Worm (Caenorhabditis elegans) whole organism, young adult: ENCODE measurements around the gene polh-1.

Experiments used
- B0035.1 ChIP-seq: sonication (generic microtip); optimal IDR thresholded peaks from 2 replicates; lab custom pipeline; 2016; ENCODE audit warnings: missing genetic modification characterization, mild to moderate bottlenecking, missing compliant biosample characterization, missing genotype, missing genetic modification reagents
- F49E8.2 ChIP-seq: sonication (generic microtip); optimal IDR thresholded peaks from 3 replicates; lab custom pipeline; 2017; ENCODE audit warnings: missing genetic modification characterization, mild to moderate bottlenecking, missing compliant biosample characterization, antibody characterized with exemption, moderate library complexity; ENCODE audit not compliant: insufficient read depth
- F57A8.1 ChIP-seq: fragments of 200-800 bp; sonication (Bioruptor generic); optimal IDR thresholded peaks from 2 replicates; lab custom pipeline; 2018; ENCODE audit warnings: mild to moderate bottlenecking, missing genetic modification characterization, moderate library complexity, missing compliant biosample characterization
- Y53F4B.3 ChIP-seq: fragments of 200-800 bp; sonication (Bioruptor generic); IDR thresholded peaks from 2 replicates; pipeline ENCODE4 v1.3.6; 2022; ENCODE audit warnings: missing genetic modification reagents, missing genetic modification characterization, missing compliant biosample characterization
- Y53G8AR.9 ChIP-seq: fragments of 200-800 bp; sonication (Bioruptor generic); conservative IDR thresholded peaks from 2 replicates; pipeline ENCODE4 v1.3.6; 2022; ENCODE audit warnings: missing genetic modification reagents, missing genetic modification characterization, missing compliant biosample characterization
- Y56A3A.18 ChIP-seq: fragments of 200-800 bp; sonication (Bioruptor generic); IDR thresholded peaks from 2 replicates; pipeline ENCODE4 v1.3.6; 2022; ENCODE audit warnings: missing genetic modification reagents, missing genetic modification characterization, missing compliant biosample characterization
- Y95B8A.8 ChIP-seq: fragments of 200-800 bp; sonication (Bioruptor generic); IDR thresholded peaks from 2 replicates; pipeline ENCODE4 v1.3.6; 2022; ENCODE audit warnings: missing genetic modification reagents, missing genetic modification characterization, missing compliant biosample characterization
- attf-5 ChIP-seq: fragments of 200-800 bp; sonication (Bioruptor generic); optimal IDR thresholded peaks from 2 replicates; lab custom pipeline; 2018; ENCODE audit warnings: mild to moderate bottlenecking, missing genetic modification characterization, missing compliant biosample characterization
- bed-2 ChIP-seq: fragments of 200-800 bp; sonication (Bioruptor generic); IDR thresholded peaks from 2 replicates; pipeline ENCODE4 v1.3.6; 2022; ENCODE audit warnings: missing genetic modification reagents, missing genetic modification characterization, missing compliant biosample characterization
- ceh-100 ChIP-seq: fragments of 200-800 bp; sonication (Bioruptor generic); IDR thresholded peaks from 2 replicates; pipeline ENCODE4 v1.3.6; 2022; ENCODE audit warnings: missing genetic modification reagents, missing genetic modification characterization, missing compliant biosample characterization
- ceh-27 ChIP-seq: fragments of 200-800 bp; sonication (Bioruptor generic); optimal IDR thresholded peaks from 2 replicates; lab custom pipeline; 2018; ENCODE audit warnings: mild to moderate bottlenecking, missing genetic modification characterization, moderate library complexity, missing compliant biosample characterization
- ceh-58 ChIP-seq: fragments of 200-800 bp; sonication (Bioruptor generic); IDR thresholded peaks from 2 replicates; pipeline ENCODE4 v1.3.6; 2022; ENCODE audit warnings: missing genetic modification characterization, missing compliant biosample characterization
- ceh-79 ChIP-seq: sonication (generic microtip); optimal IDR thresholded peaks from 2 replicates; lab custom pipeline; 2017; ENCODE audit warnings: mild to moderate bottlenecking, missing genetic modification characterization, missing compliant biosample characterization
- dox-1 ChIP-seq: fragments of 200-800 bp; sonication (Bioruptor generic); IDR thresholded peaks from 2 replicates; pipeline ENCODE4 v1.3.6; 2022; ENCODE audit warnings: missing genetic modification reagents, missing genetic modification characterization, missing compliant biosample characterization
- egl-44 ChIP-seq: fragments of 200-800 bp; sonication (Bioruptor generic); IDR thresholded peaks from 2 replicates; pipeline ENCODE4 v1.3.6; 2022; ENCODE audit warnings: missing genetic modification reagents, missing genetic modification characterization, missing compliant biosample characterization
- egrh-3 ChIP-seq: fragments of 200-800 bp; sonication (Bioruptor generic); IDR thresholded peaks from 2 replicates; pipeline ENCODE4 v1.3.6; 2022; ENCODE audit warnings: missing genetic modification reagents, missing genetic modification characterization, missing compliant biosample characterization
- ekl-4 ChIP-seq: fragments of 200-800 bp; sonication (Bioruptor generic); IDR thresholded peaks from 2 replicates; pipeline ENCODE4 v1.3.6; 2022; ENCODE audit warnings: missing genetic modification reagents, missing genetic modification characterization, missing compliant biosample characterization
- gei-17 ChIP-seq: fragments of 200-800 bp; sonication (Bioruptor generic); optimal IDR thresholded peaks from 2 replicates; lab custom pipeline; 2018; ENCODE audit warnings: mild to moderate bottlenecking, missing genetic modification characterization, missing compliant biosample characterization
- him-1 ChIP-seq: sonication (generic microtip); optimal IDR thresholded peaks from 2 replicates; lab custom pipeline; 2016; ENCODE audit warnings: missing genotype, missing genetic modification reagents, missing genetic modification characterization, missing compliant biosample characterization
- hmg-20 ChIP-seq: fragments of 200-800 bp; sonication (Bioruptor generic); IDR thresholded peaks from 2 replicates; pipeline ENCODE4 v1.3.6; 2022; ENCODE audit warnings: missing genetic modification reagents, missing genetic modification characterization, missing compliant biosample characterization
- hsf-1 ChIP-seq: fragments of 200-800 bp; sonication (Bioruptor generic); IDR thresholded peaks from 2 replicates; pipeline ENCODE4 v1.3.6; 2022; ENCODE audit warnings: missing genetic modification reagents, missing genetic modification characterization, missing compliant biosample characterization
- let-526 ChIP-seq: fragments of 200-800 bp; sonication (Bioruptor generic); IDR thresholded peaks from 2 replicates; pipeline ENCODE4 v1.3.6; 2022; ENCODE audit warnings: missing genetic modification reagents, missing genetic modification characterization, missing compliant biosample characterization
- lin-26 ChIP-seq: fragments of 200-800 bp; sonication (Bioruptor generic); IDR thresholded peaks from 2 replicates; pipeline ENCODE4 v1.3.6; 2022; ENCODE audit warnings: missing genetic modification reagents, missing genetic modification characterization, missing compliant biosample characterization
- lin-35 ChIP-seq, 3 experiments: fragments of 150-350 bp in 2 of 3; sonication (generic microtip) in 1 of 3; optimal IDR thresholded peaks; 2 replicates each; lab custom pipeline; 2014 to 2018; ENCODE audit warnings: missing biosample characterization in 3 of 3, missing genetic modification characterization in 3 of 3, missing genetic modification reagents in 3 of 3
- lin-40 ChIP-seq: sonication (generic microtip); optimal IDR thresholded peaks from 2 replicates; lab custom pipeline; 2016; ENCODE audit warnings: missing genetic modification characterization, mild to moderate bottlenecking, missing compliant biosample characterization, missing genotype, missing genetic modification reagents
- lin-54 ChIP-seq: fragments of 200-800 bp; sonication (Bioruptor generic); optimal IDR thresholded peaks from 2 replicates; lab custom pipeline; 2018; ENCODE audit warnings: mild to moderate bottlenecking, missing genetic modification characterization, missing compliant biosample characterization
- madf-10 ChIP-seq: sonication (generic microtip); optimal IDR thresholded peaks from 2 replicates; lab custom pipeline; 2016; ENCODE audit warnings: mild to moderate bottlenecking, missing genetic modification characterization, missing compliant biosample characterization
- nhr-179 ChIP-seq: sonication (generic microtip); optimal IDR thresholded peaks from 2 replicates; lab custom pipeline; 2016; ENCODE audit warnings: mild to moderate bottlenecking, missing genetic modification characterization, missing compliant biosample characterization
- pha-4 ChIP-seq: fragments of 150-350 bp; sonication (generic microtip); optimal IDR thresholded peaks from 2 replicates; lab custom pipeline; 2014; ENCODE audit warnings: missing biosample characterization, missing genetic modification reagents, missing genetic modification characterization
- rcor-1 ChIP-seq: fragments of 200-800 bp; sonication (Bioruptor generic); IDR thresholded peaks from 2 replicates; pipeline ENCODE4 v1.3.6; 2022; ENCODE audit warnings: missing genetic modification reagents, missing genetic modification characterization, missing compliant biosample characterization
- rec-8 ChIP-seq, 2 experiments: sonication (generic microtip); optimal IDR thresholded peaks; 2 replicates each; lab custom pipeline; 2016; ENCODE audit warnings: mild to moderate bottlenecking in 2 of 2, missing genetic modification characterization in 2 of 2, missing genetic modification reagents in 2 of 2, missing genotype in 2 of 2, missing biosample characterization in 1 of 2, missing compliant biosample characterization in 1 of 2, moderate library complexity in 1 of 2
- repo-1 ChIP-seq: sonication (generic microtip); optimal IDR thresholded peaks from 2 replicates; lab custom pipeline; 2017; ENCODE audit warnings: mild to moderate bottlenecking, missing genetic modification characterization, missing compliant biosample characterization
- rpc-1 ChIP-seq, 2 experiments: fragments of 150-350 bp in 1 of 2; sonication (generic microtip) in 1 of 2; optimal IDR thresholded peaks; 2 replicates each; lab custom pipeline; 2014 to 2018; ENCODE audit warnings: missing biosample characterization in 1 of 2, missing genetic modification characterization in 1 of 2, missing genetic modification reagents in 1 of 2, missing genotype in 1 of 2
- snpc-1.1 ChIP-seq: sonication (generic microtip); optimal IDR thresholded peaks from 2 replicates; lab custom pipeline; 2017; ENCODE audit warnings: missing genetic modification characterization, mild to moderate bottlenecking, missing compliant biosample characterization, antibody characterized with exemption, moderate library complexity, missing genotype, missing genetic modification reagents; ENCODE audit not compliant: insufficient read depth
- snpc-1.3 ChIP-seq: sonication (generic microtip); optimal IDR thresholded peaks from 2 replicates; lab custom pipeline; 2017; ENCODE audit warnings: missing genetic modification characterization, mild to moderate bottlenecking, missing compliant biosample characterization, antibody characterized with exemption, moderate library complexity, missing genotype, missing genetic modification reagents; ENCODE audit not compliant: insufficient read depth
- snpc-4 ChIP-seq, 5 experiments: fragments of 150-350 bp in 1 of 5; sonication (generic microtip) in 4 of 5; optimal IDR thresholded peaks; 2 replicates each; lab custom pipeline; 2014 to 2018; ENCODE audit warnings: missing genetic modification characterization in 5 of 5, missing biosample characterization in 3 of 5, antibody characterized with exemption in 2 of 5, mild to moderate bottlenecking in 2 of 5, missing compliant biosample characterization in 2 of 5, missing genotype in 2 of 5, moderate library complexity in 2 of 5, missing genetic modification reagents in 1 of 5
- tlf-1 ChIP-seq: fragments of 200-800 bp; sonication (Bioruptor generic); optimal IDR thresholded peaks from 2 replicates; lab custom pipeline; 2018; ENCODE audit warnings: mild to moderate bottlenecking, missing genetic modification characterization, missing compliant biosample characterization
- unc-62 ChIP-seq: fragments of 150-350 bp; optimal IDR thresholded peaks from 2 replicates; lab custom pipeline; 2014; ENCODE audit warnings: missing biosample characterization, missing genetic modification reagents, missing genetic modification characterization
- zfh-2 ChIP-seq: fragments of 200-800 bp; sonication (Bioruptor generic); conservative IDR thresholded peaks from 2 replicates; pipeline ENCODE4 v1.3.6; 2022; ENCODE audit warnings: missing genetic modification reagents, missing genetic modification characterization, missing compliant biosample characterization
- ztf-18 ChIP-seq: sonication (generic microtip); optimal IDR thresholded peaks from 2 replicates; lab custom pipeline; 2016; ENCODE audit warnings: missing genotype, mild to moderate bottlenecking, missing genetic modification characterization, missing compliant biosample characterization

Gene polh-1

ce11 chrIII:1926456-1926855 is 23.6 kb downstream of the polh-1 start (continued):
- TF ChIP-seq B0035.1 (tag; lab: Kevin White, UChicago) (peak; percentile 60), him-1 (tag; lab: Kevin White, UChicago) (no peak), ekl-4 (peak; percentile 54; the same call in 1 of the 2 replicates), hsf-1 (GFP tag; lab: Robert Waterston, UW) (no peak), lin-35 (GFP tag; optimal IDR thresholded peaks at IDR 0.05; lab: Kevin White, UChicago) (peak in 1 of 3 experiments; percentile 35), pha-4 (tag; lab: Kevin White, UChicago) (peak; percentile 79), let-526 (GFP tag; lab: Robert Waterston, UW) (0 out of 2 replicates have a peak, but pooled peaks have one; percentile 34), Y53G8AR.9 (GFP tag; lab: Robert Waterston, UW) (peak; percentile 64; the same call in 1 of the 2 replicates), madf-10 (peak; percentile 95), ceh-27 (peak; percentile 69), snpc-4 (GFP tag; optimal IDR thresholded peaks at IDR 0.05; lab: Kevin White, UChicago) (no peak), snpc-4 (tag; optimal IDR thresholded peaks at IDR 0.05; lab: Kevin White, UChicago) (peak in 2 of 4 experiments; percentile 54 to 58), unc-62 (GFP tag; lab: Kevin White, UChicago) (no peak), nhr-179 (no peak), tlf-1 (GFP tag; lab: Kevin White, UChicago) (peak; percentile 49), ceh-58 (GFP tag; lab: Robert Waterston, UW) (no peak), rcor-1 (GFP tag; lab: Robert Waterston, UW) (peak; percentile 57), Y56A3A.18 (GFP tag; lab: Robert Waterston, UW) (0 out of 2 replicates have a peak, but pooled peaks have one; percentile 21), F49E8.2 (tag; lab: Kevin White, UChicago) (no peak), lin-54 (GFP tag; lab: Kevin White, UChicago) (peak; percentile 41), snpc-1.3 (no peak), attf-5 (peak; percentile 66), F57A8.1 (GFP tag; lab: Kevin White, UChicago) (no peak), lin-40 (tag; lab: Kevin White, UChicago) (peak; percentile 95), Y95B8A.8 (GFP tag; lab: Robert Waterston, UW) (peak; percentile 50; the same call in 1 of the 2 replicates), rec-8 (tag; optimal IDR thresholded peaks at IDR 0.05; lab: Kevin White, UChicago) (no peak), egl-44 (no peak), bed-2 (GFP tag; lab: Robert Waterston, UW) (no peak), rpc-1 (optimal IDR thresholded peaks at IDR 0.05; lab: Kevin White, UChicago) (no peak), rpc-1 (tag; optimal IDR thresholded peaks at IDR 0.05; lab: Kevin White, UChicago) (no peak), dox-1 (GFP tag; lab: Robert Waterston, UW) (peak; percentile 69), zfh-2 (GFP tag; lab: Robert Waterston, UW) (peak; percentile 98), snpc-1.1 (tag; lab: Kevin White, UChicago) (no peak), gei-17 (GFP tag; lab: Kevin White, UChicago) (peak; percentile 61), lin-26 (peak; percentile 82), hmg-20 (GFP tag; lab: Robert Waterston, UW) (no peak), egrh-3 (GFP tag; lab: Robert Waterston, UW) (peak; percentile 87), repo-1 (tag; lab: Kevin White, UChicago) (no peak), ztf-18 (no peak), ceh-79 (no peak), ceh-100 (GFP tag; lab: Robert Waterston, UW) (no peak), Y53F4B.3 (GFP tag; lab: Robert Waterston, UW) (no peak)
